Worm (Caenorhabditis elegans): ENCODE results near the gene C18B2.5.
A peak's percentile ranks its signal among the peaks of the same experiment; 100 is the strongest.

Gene C18B2.5

DNA sequence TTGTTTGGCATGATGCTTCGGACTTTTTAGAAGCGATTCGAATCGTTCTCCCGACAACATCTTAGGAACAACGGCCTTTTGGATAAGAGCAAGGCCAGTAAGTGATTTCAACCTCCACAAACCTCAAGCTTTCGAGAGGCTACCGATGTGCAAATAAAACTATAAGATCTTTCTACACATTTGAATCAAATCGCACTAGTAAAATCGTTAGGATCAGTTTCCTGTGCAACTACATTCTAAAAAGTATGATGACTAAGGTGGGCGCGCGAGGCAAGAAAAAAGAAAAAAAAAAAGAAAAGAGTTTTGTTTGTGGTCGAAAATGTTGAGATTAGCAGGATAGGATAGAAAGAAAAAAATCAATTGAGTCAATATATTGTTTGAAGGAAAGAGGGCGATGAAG, 33.9 kb upstream of the C18B2.5 start, which contains the start of gene tmem-24:
tmem-24 (minus strand) TSS at position 101 of the 400 bp plus-strand sequence.
- no peak for TF ChIP-seq tbx-2 (tag; optimal IDR thresholded peaks at IDR 0.05)
- TF ChIP-seq pax-3 (tag; optimal IDR thresholded peaks at IDR 0.05): no peak
- no peak for TF ChIP-seq hpl-2 (GFP tag; optimal IDR thresholded peaks at IDR 0.05)
- TF ChIP-seq egl-13 (tag; optimal IDR thresholded peaks at IDR 0.05): no peak
- no peak for TF ChIP-seq hlh-17 (GFP tag; optimal IDR thresholded peaks at IDR 0.05; ENCODE audit: borderline replicate concordance)
- no peak for TF ChIP-seq sox-4 (tag; optimal IDR thresholded peaks at IDR 0.05)
- TF ChIP-seq nhr-12 (tag; optimal IDR thresholded peaks at IDR 0.05): no peak
- no peak for TF ChIP-seq tlp-1 (tag; optimal IDR thresholded peaks at IDR 0.05)
- no peak for TF ChIP-seq lin-14 (GFP tag; optimal IDR thresholded peaks at IDR 0.05)
- TF ChIP-seq fkh-8 (tag; optimal IDR thresholded peaks at IDR 0.05): no peak
- no peak for TF ChIP-seq rnt-1 (tag; optimal IDR thresholded peaks at IDR 0.05)
- no peak for TF ChIP-seq jun-1 (tag; optimal IDR thresholded peaks at IDR 0.05)
- no peak for TF ChIP-seq fkh-4 (tag; optimal IDR thresholded peaks at IDR 0.05; ENCODE audit: borderline replicate concordance)
- no peak for TF ChIP-seq zag-1 (tag; optimal IDR thresholded peaks at IDR 0.05)
- TF ChIP-seq C04F5.9 (tag; optimal IDR thresholded peaks at IDR 0.05): no peak

DNA sequence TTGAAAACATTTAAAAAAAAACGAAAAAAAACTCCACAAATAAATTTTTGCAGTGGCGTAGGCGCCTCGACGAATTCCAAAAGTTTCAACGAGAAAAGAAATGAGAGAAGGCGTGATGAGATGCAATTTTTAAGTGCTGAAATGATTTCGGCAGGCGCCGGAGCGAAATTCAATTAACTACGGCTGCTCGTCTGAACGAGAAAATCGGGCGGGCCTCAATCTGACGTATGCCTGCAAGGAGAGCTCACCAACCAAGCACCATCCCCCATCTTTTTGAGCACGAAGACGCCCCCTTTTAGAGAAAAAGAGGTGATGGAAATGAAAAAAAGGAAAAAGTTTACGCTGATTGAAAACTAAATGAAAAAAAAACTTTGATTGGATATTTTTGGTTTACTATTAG, 23.9 kb upstream of the C18B2.5 start:
- TF ChIP-seq nhr-19 (GFP tag; conservative IDR thresholded peaks at IDR 0.05): no peak
- TF ChIP-seq efl-1 (optimal IDR thresholded peaks at IDR 0.05): no peak
- TF ChIP-seq efl-1 (GFP tag; optimal IDR thresholded peaks at IDR 0.05 in 1 of 2): peak in 1 of 2 experiments; percentile 42
- TF ChIP-seq lin-14 (GFP tag; optimal IDR thresholded peaks at IDR 0.05): peak; percentile 52
- no peak for TF ChIP-seq sox-4 (tag; optimal IDR thresholded peaks at IDR 0.05)

DNA sequence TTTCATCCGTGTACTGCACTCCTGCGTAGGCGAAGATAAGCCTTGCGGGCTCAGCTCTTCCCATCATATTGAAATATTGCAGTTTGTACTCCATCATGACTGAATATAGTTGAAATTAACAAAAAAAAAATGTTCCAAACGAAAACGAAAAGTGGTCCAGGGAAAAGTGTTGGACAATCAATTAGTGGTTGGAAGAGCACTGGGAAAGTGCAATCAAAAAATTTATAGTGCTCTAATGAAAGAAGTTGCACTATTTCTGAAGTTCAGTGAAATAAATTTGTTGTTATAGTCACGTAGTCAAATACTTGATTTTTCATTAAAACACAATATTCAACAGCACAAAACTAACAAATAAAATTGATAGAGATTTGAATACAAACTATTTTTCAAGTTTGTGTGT, 22.8 kb upstream of the C18B2.5 start, which contains the start of gene gst-11:
gst-11 (minus strand) TSS at position 101 of the 400 bp plus-strand sequence.
- TF ChIP-seq C04F5.9 (tag; optimal IDR thresholded peaks at IDR 0.05): no peak
- TF ChIP-seq ceh-8 (GFP tag; optimal IDR thresholded peaks at IDR 0.05): peak; percentile 25
- no peak for TF ChIP-seq lin-15B (tag; optimal IDR thresholded peaks at IDR 0.05)
- TF ChIP-seq mab-9 (GFP tag; IDR thresholded peaks at IDR 0.05): no peak
- no peak for TF ChIP-seq xbp-1 (tag; optimal IDR thresholded peaks at IDR 0.05)
- TF ChIP-seq unc-30 (tag; optimal IDR thresholded peaks at IDR 0.05): no peak
- TF ChIP-seq nhr-77 (tag; optimal IDR thresholded peaks at IDR 0.05): no peak
- no peak for TF ChIP-seq unc-98 (GFP tag; IDR thresholded peaks at IDR 0.05)

DNA sequence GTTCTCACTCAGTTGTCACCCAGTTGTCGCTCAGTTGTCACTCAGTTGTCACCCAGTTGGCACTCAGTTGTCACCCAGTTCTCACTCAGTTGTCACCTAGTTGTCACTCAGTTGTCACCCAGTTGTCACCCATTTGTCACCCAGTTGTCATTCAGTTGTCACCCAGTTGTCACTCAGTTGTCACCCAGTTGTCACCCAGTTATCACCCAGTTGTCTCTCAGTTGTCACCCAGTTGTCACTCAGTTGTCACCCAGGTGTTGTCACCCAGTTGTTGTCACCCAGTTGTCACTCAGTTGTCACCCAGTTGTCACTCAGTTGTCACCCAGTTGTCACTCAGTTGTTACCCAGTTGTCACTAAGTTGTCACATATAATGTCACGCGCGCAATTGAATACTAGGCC, 20.7 kb upstream of the C18B2.5 start:
- 0 out of 2 replicates have a peak, but pooled peaks have one; percentile 8 for TF ChIP-seq unc-98 (GFP tag; IDR thresholded peaks at IDR 0.05)
- TF ChIP-seq lin-39 (tag; optimal IDR thresholded peaks at IDR 0.05): no peak
- peak; percentile 87; the same call in 1 of the 2 replicates for TF ChIP-seq ets-5 (GFP tag; IDR thresholded peaks at IDR 0.05)
- no peak for TF ChIP-seq fkh-10 (GFP tag; optimal IDR thresholded peaks at IDR 0.05)
- peak; percentile 30 for TF ChIP-seq hlh-17 (GFP tag; optimal IDR thresholded peaks at IDR 0.05; ENCODE audit: borderline replicate concordance)
- no peak for TF ChIP-seq nhr-12 (tag; optimal IDR thresholded peaks at IDR 0.05)
- TF ChIP-seq lsy-2 (tag; optimal IDR thresholded peaks at IDR 0.05): no peak
- peak; percentile 36 for TF ChIP-seq alr-1 (tag; optimal IDR thresholded peaks at IDR 0.05; ENCODE audit: borderline replicate concordance)
- TF ChIP-seq snpc-4 (tag; optimal IDR thresholded peaks at IDR 0.05): no peak

- TF ChIP-seq lin-39 (tag; optimal IDR thresholded peaks at IDR 0.05) (no peak), hlh-4 (tag; optimal IDR thresholded peaks at IDR 0.05) (no peak), fos-1 (tag; optimal IDR thresholded peaks at IDR 0.05) (no peak), aly-2 (tag; optimal IDR thresholded peaks at IDR 0.05) (no peak), snpc-4 (tag; optimal IDR thresholded peaks at IDR 0.05) (no peak), nhr-76 (tag; optimal IDR thresholded peaks at IDR 0.05) (no peak), F16B12.6 (tag; optimal IDR thresholded peaks at IDR 0.05) (no peak)
Observed at ce11 chrX:3630090-3630489, 19.2 kb upstream of the C18B2.5 start.

Data from whole organism, L1 larva.